Worm (Caenorhabditis elegans): ENCODE measurements around the gene F59C12.3.

The F59C12.3 gene

DNA sequence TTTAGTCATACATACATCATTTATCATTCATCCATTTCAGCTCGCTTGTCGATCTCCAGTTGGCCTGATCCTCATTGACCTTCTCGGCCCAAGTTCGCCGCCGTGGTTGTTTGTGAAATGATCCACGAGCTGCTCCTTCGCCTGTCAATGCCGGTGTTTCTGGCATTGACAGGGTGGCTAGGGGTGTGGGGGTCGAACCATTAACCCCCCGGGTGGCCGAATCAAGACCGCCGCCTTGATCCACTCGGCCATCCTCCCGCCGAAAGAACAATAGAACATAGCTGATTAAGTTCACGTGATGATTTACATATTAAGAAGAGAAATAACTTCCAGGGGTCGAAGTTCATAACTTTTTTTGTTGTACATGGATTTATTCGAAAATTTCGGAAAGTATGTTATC lies 6.9 kb downstream of the F59C12.3 start, which contains the start of gene F59C12.4:
Gene F59C12.4, minus strand, starts transcription at position 166 of the 400 bp plus-strand sequence.
- no peak for TF ChIP-seq dmd-4 (tag; optimal IDR thresholded peaks at IDR 0.05)
- TF ChIP-seq peb-1 (tag; optimal IDR thresholded peaks at IDR 0.05): no peak
- TF ChIP-seq nhr-23 (tag; optimal IDR thresholded peaks at IDR 0.05): no peak
- no peak for TF ChIP-seq nhr-6 (tag; optimal IDR thresholded peaks at IDR 0.05)
- no peak for TF ChIP-seq alr-1 (tag; optimal IDR thresholded peaks at IDR 0.05)
- no peak for TF ChIP-seq ztf-11 (tag; optimal IDR thresholded peaks at IDR 0.05)
- TF ChIP-seq nhr-12 (tag; optimal IDR thresholded peaks at IDR 0.05): no peak
- TF ChIP-seq unc-39 (tag; optimal IDR thresholded peaks at IDR 0.05): no peak
- no peak for TF ChIP-seq unc-55 (GFP tag; optimal IDR thresholded peaks at IDR 0.05)
- TF ChIP-seq skn-1 (tag; optimal IDR thresholded peaks at IDR 0.05): no peak
- TF ChIP-seq ztf-1 (GFP tag; conservative IDR thresholded peaks at IDR 0.05): no peak
- no peak for TF ChIP-seq snpc-4 (tag; optimal IDR thresholded peaks at IDR 0.05)

DNA sequence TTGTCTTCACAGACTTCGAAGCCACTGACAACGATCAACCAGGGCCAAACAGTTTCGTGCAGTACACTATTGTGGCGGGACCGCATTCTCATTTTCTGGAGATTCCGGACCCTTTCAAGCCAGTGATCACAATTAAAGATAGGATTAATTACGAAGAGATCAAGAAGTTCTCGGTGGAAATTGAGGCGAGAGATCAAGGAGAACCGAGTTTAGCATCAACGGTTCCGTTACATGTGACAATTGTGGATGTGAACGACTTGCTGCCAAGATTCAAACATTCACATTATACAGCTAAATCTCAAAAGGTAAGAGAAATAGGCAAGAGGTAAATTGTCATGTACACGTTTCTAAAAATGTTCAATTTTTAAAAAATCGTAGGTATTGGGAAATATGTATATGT lies 11.5 kb downstream of the F59C12.3 start:
- no peak for TF ChIP-seq alr-1 (tag; optimal IDR thresholded peaks at IDR 0.05)
- no peak for TF ChIP-seq dmd-4 (tag; optimal IDR thresholded peaks at IDR 0.05)
- TF ChIP-seq sma-3 (GFP tag; optimal IDR thresholded peaks at IDR 0.05): no peak
- TF ChIP-seq sem-4 (tag; optimal IDR thresholded peaks at IDR 0.05): no peak
- no peak for TF ChIP-seq ceh-16 (tag; optimal IDR thresholded peaks at IDR 0.05)
- TF ChIP-seq ztf-11 (tag; optimal IDR thresholded peaks at IDR 0.05): no peak
- no peak for TF ChIP-seq snpc-4 (tag; optimal IDR thresholded peaks at IDR 0.05)
- no peak for TF ChIP-seq nhr-237 (tag; optimal IDR thresholded peaks at IDR 0.05)
- no peak for TF ChIP-seq nhr-129 (tag; optimal IDR thresholded peaks at IDR 0.05)
- no peak for TF ChIP-seq mab-5 (tag; optimal IDR thresholded peaks at IDR 0.05)
- no peak for TF ChIP-seq C34F6.9 (tag; optimal IDR thresholded peaks at IDR 0.05)
- TF ChIP-seq unc-39 (tag; optimal IDR thresholded peaks at IDR 0.05): no peak
- no peak for TF ChIP-seq ceh-82 (tag; optimal IDR thresholded peaks at IDR 0.05)
- no peak for TF ChIP-seq elt-3 (tag; optimal IDR thresholded peaks at IDR 0.05)
- TF ChIP-seq peb-1 (tag; optimal IDR thresholded peaks at IDR 0.05): no peak
- TF ChIP-seq aly-2 (tag; optimal IDR thresholded peaks at IDR 0.05): no peak
- no peak for TF ChIP-seq nhr-10 (tag; optimal IDR thresholded peaks at IDR 0.05)
- TF ChIP-seq mdl-1 (tag; optimal IDR thresholded peaks at IDR 0.05): no peak

DNA sequence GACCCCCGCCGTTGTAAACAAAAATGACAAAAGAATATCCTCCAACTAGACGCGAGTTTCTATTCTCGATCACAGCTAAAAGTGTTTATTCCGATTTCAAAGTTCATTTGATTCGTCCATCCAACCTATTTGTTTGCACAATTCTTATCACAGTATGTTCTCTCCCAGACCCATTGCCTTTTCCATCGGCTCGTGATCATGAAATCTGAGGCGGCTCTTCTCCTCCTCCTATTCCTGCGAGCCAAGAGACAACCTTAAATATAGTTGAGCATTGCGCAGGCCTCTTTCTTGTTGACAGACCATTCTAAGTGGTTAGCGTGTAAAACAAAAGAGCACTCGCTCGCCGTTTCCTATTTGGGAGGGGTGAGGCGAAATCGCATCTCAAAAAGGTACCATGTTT lies 12.4 kb downstream of the F59C12.3 start:
- TF ChIP-seq snpc-4 (tag; optimal IDR thresholded peaks at IDR 0.05): no peak
- TF ChIP-seq skn-1 (tag; optimal IDR thresholded peaks at IDR 0.05): no peak
- no peak for TF ChIP-seq ztf-1 (GFP tag; conservative IDR thresholded peaks at IDR 0.05)
- TF ChIP-seq nhr-23 (tag; optimal IDR thresholded peaks at IDR 0.05): no peak
- no peak for TF ChIP-seq C34F6.9 (tag; optimal IDR thresholded peaks at IDR 0.05)
- TF ChIP-seq nhr-77 (tag; optimal IDR thresholded peaks at IDR 0.05): no peak
- TF ChIP-seq lin-11 (tag; optimal IDR thresholded peaks at IDR 0.05): no peak
- TF ChIP-seq ZK546.5 (tag; optimal IDR thresholded peaks at IDR 0.05): no peak
- TF ChIP-seq aly-2 (tag; optimal IDR thresholded peaks at IDR 0.05): no peak
- TF ChIP-seq unc-62 (GFP tag; optimal IDR thresholded peaks at IDR 0.05): no peak
- TF ChIP-seq nhr-21 (tag; optimal IDR thresholded peaks at IDR 0.05): no peak
- no peak for TF ChIP-seq Y55F3AM.14 (GFP tag; optimal IDR thresholded peaks at IDR 0.05)
- TF ChIP-seq ama-1 (optimal IDR thresholded peaks at IDR 0.05): no peak

DNA sequence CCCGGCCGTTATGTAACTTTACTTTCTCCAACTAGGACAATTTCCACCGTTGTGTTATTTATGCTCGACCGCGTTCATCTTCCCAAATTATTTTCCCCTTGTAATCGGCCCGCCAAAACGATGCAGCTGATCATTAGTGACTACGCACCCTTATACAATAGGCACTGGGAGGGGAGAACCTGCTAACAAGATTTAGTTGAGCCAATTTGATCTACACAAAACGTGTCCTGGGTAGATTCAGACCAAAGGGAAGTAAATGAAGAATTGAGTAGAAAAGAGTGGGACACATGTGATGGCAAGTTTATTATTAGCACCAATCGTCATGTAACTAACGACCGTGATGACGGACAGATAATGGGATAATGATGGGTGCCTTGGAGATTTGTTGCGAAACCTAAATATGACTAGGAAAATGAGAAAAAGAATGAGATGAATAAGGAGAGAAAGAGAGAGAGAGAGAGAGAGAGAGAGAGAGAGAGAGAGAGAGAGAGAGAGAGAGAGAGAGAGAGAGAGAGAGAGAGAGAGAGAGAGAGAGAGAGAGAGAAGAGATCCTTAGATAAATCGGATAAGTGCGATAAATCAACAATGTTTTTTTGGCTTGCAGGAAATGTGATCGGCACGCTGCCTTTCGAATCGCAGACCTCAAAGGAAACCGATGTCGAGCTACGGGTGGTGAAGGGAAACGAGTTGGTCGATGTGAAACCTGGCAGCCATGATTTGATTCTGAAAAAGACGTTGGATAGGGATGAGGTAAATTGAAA lies 13.6 kb downstream of the F59C12.3 start:
- no peak for TF ChIP-seq zag-1 (tag; optimal IDR thresholded peaks at IDR 0.05)
- no peak for TF ChIP-seq elt-1 (tag; optimal IDR thresholded peaks at IDR 0.05)
- TF ChIP-seq skn-1 (tag; optimal IDR thresholded peaks at IDR 0.05): no peak
- TF ChIP-seq lin-39 (tag; optimal IDR thresholded peaks at IDR 0.05): no peak
- TF ChIP-seq snpc-4 (tag; optimal IDR thresholded peaks at IDR 0.05): no peak
- TF ChIP-seq sma-9 (GFP tag; optimal IDR thresholded peaks at IDR 0.05): no peak
- no peak for TF ChIP-seq sma-9 (tag; optimal IDR thresholded peaks at IDR 0.05)
- TF ChIP-seq ztf-1 (GFP tag; conservative IDR thresholded peaks at IDR 0.05): no peak
- no peak for TF ChIP-seq nhr-237 (tag; optimal IDR thresholded peaks at IDR 0.05)
- no peak for TF ChIP-seq elt-3 (tag; optimal IDR thresholded peaks at IDR 0.05)
- no peak for TF ChIP-seq aly-2 (tag; optimal IDR thresholded peaks at IDR 0.05)
- no peak for TF ChIP-seq ama-1 (optimal IDR thresholded peaks at IDR 0.05)
- no peak for TF ChIP-seq ceh-82 (tag; optimal IDR thresholded peaks at IDR 0.05)
- no peak for TF ChIP-seq sem-4 (tag; optimal IDR thresholded peaks at IDR 0.05)
- no peak for TF ChIP-seq nhr-12 (tag; optimal IDR thresholded peaks at IDR 0.05)
- no peak for TF ChIP-seq F13H6.1 (tag; optimal IDR thresholded peaks at IDR 0.05)
- no peak for TF ChIP-seq nhr-11 (tag; optimal IDR thresholded peaks at IDR 0.05)
- no peak for TF ChIP-seq alr-1 (tag; optimal IDR thresholded peaks at IDR 0.05)
- TF ChIP-seq nhr-77 (tag; optimal IDR thresholded peaks at IDR 0.05): no peak
- no peak for TF ChIP-seq blmp-1 (tag; optimal IDR thresholded peaks at IDR 0.05; ENCODE audit: insufficient read depth)

Data from whole organism, L2 larva.